Fruit fly (Drosophila melanogaster): ENCODE results near the gene AspRS-m.

AspRS-m gene

DNA sequence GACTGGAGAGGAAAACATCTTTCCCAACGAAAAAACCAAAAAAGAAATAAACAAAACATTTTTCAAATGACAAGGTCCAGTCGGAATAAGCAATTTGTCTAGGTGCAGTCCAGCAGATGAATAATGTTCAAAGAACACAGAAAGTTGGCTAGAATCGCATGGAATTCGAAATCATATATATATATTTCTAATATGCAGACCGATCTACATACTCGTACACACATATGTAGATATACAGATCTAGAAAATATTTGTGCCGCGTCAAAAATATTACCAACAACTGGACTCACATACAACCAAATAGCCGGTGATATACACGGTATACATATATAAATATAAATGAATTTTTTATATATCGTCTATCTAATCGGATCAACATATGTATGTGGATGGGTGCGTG lies 12.8 kb downstream of the AspRS-m start:
- TF ChIP-seq jim (GFP tag; optimal IDR thresholded peaks at IDR 0.05) = no peak

DNA sequence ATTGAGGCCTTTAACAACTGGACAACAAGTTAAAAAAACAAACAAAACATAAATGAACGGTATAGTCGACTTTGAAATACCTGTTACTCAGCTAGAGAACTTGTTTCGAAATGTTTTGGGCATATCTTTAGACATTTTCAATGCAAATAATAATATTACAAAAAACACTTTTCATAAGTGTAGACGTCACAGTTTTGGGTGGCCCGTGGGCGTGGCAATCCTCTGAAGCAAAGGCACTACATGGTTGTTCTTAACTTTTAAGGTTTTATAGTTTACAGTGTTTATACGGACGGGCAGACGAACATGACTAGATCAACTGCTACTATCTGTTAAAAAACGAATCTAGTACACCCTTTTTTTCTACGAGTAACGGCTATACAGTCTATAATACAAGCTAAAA lies 15.6 kb downstream of the AspRS-m start:
- TF ChIP-seq Dfd (GFP tag; optimal IDR thresholded peaks at IDR 0.05) = no peak
- no peak for TF ChIP-seq CrebA (GFP tag; optimal IDR thresholded peaks at IDR 0.05; ENCODE audit: borderline replicate concordance)
- peak; percentile 45 for TF ChIP-seq OdsH (GFP tag; optimal IDR thresholded peaks at IDR 0.05)
- no peak for TF ChIP-seq rgr (GFP tag; optimal IDR thresholded peaks at IDR 0.05)
- peak; percentile 47 for TF ChIP-seq woc (GFP tag; optimal IDR thresholded peaks at IDR 0.05)
- TF ChIP-seq fru (GFP tag; optimal IDR thresholded peaks at IDR 0.05) = peak; percentile 27

DNA sequence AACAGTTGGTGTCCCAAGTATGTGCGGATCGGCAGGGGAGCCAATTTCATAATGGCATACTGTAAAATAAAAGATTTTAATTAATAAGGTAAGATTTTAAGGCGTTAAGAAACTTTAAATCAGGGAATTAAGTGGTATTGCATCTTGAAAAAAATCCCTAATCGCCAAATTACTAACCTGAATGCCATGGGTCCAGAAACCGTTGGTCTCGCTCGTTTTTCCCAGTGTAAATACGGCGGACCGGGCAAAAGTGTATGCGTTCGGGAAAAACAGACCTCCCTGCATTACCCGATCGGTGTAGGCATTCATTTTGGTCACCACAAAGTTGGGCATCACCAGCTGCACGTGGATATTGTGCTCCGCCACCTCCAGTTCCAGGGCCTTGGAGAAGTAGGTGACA lies 16.5 kb downstream of the AspRS-m start:
- TF ChIP-seq fru (GFP tag; optimal IDR thresholded peaks at IDR 0.05) (peak; percentile 20), foxo (GFP tag; optimal IDR thresholded peaks at IDR 0.05) (peak in 1 of 2 experiments; percentile 6), Myc (optimal IDR thresholded peaks at IDR 0.05) (no peak), Hr78 (GFP tag; optimal IDR thresholded peaks at IDR 0.05) (no peak), brk (GFP tag; optimal IDR thresholded peaks at IDR 0.05) (no peak), dsf (GFP tag; optimal IDR thresholded peaks at IDR 0.05; ENCODE audit: borderline replicate concordance) (no peak), tai (GFP tag; optimal IDR thresholded peaks at IDR 0.05) (no peak), CrebA (GFP tag; optimal IDR thresholded peaks at IDR 0.05; ENCODE audit: borderline replicate concordance) (no peak), h (GFP tag; optimal IDR thresholded peaks at IDR 0.05) (peak; percentile 13), woc (GFP tag; optimal IDR thresholded peaks at IDR 0.05) (no peak), psq (GFP tag; optimal IDR thresholded peaks at IDR 0.05) (no peak), sage (GFP tag; optimal IDR thresholded peaks at IDR 0.05) (no peak), OdsH (GFP tag; optimal IDR thresholded peaks at IDR 0.05) (no peak)

DNA sequence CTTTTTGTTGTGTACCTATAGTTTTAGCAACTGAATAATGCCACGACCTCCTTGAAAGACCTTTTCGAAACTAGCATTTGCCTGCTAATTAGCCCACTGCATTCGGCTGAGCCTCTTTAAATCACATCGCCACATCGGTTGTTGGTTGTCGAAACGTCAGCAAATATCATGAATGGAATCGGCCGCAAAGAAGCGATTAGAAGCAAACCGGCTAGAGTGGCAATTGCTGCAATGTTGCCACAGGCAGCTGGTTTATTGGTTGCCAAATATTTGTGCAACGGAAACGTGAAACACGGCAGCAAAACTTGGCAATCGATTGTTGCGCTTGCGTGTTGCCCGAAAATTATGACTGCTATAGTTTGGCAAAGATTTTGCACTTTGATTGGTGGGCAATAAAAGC lies 18.3 kb downstream of the AspRS-m start:
- TF ChIP-seq Sp1 (GFP tag; optimal IDR thresholded peaks at IDR 0.05) (no peak), woc (GFP tag; optimal IDR thresholded peaks at IDR 0.05) (no peak)

DNA sequence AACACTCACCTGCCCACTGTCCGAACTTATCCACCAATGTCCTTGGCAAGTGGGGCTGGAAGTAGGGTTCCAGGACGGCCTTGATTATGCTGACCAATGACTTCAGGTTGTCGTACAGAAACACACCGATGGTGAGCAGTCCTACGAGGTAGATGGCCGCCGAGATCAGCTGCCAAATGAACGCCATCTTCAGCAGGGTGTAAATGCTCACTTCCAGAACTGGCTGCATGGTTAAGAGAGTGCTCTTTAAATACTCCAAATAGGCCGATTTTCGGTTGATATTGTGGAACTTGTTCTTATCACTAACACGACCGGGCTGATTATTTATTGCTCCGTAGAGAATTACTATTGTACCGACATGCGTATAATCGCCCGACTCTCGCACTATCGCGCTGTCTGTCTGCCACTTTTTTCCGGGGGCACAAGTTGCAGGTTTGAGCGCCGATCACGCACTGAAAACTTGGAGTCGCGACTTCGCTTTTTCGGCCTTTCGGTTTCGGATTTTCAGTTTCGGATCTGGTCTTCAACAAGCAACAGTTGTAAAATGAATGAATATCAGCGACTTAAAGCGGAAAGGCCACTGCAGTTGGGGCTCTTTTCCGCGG lies 20.0 kb downstream of the AspRS-m start:
- TF ChIP-seq dl (GFP tag; optimal IDR thresholded peaks at IDR 0.05; ENCODE audit: insufficient read depth in 1 of 2, partially characterized antibody in 2 of 2) = no peak
- no peak for TF ChIP-seq CG32264 (GFP tag; optimal IDR thresholded peaks at IDR 0.05)
- no peak for TF ChIP-seq GATAd (GFP tag; optimal IDR thresholded peaks at IDR 0.05)
- no peak for TF ChIP-seq Hr78 (GFP tag; optimal IDR thresholded peaks at IDR 0.05)
- no peak for TF ChIP-seq dmrt93B (GFP tag; optimal IDR thresholded peaks at IDR 0.05)
- no peak for TF ChIP-seq ey (GFP tag; optimal IDR thresholded peaks at IDR 0.05)
- TF ChIP-seq Jra (GFP tag; optimal IDR thresholded peaks at IDR 0.05) = no peak
- TF ChIP-seq dsf (GFP tag; optimal IDR thresholded peaks at IDR 0.05; ENCODE audit: borderline replicate concordance) = no peak
- TF ChIP-seq Rel (GFP tag; optimal IDR thresholded peaks at IDR 0.05) = no peak
- TF ChIP-seq Rel (tag; optimal IDR thresholded peaks at IDR 0.05) = no peak
- no peak for TF ChIP-seq tai (GFP tag; optimal IDR thresholded peaks at IDR 0.05)
- TF ChIP-seq sv (GFP tag; optimal IDR thresholded peaks at IDR 0.05) = no peak
- no peak for TF ChIP-seq Abd-B (GFP tag; optimal IDR thresholded peaks at IDR 0.05)
- TF ChIP-seq fru (GFP tag; optimal IDR thresholded peaks at IDR 0.05) = no peak
- TF ChIP-seq brk (GFP tag; optimal IDR thresholded peaks at IDR 0.05) = no peak
- TF ChIP-seq foxo (GFP tag; optimal IDR thresholded peaks at IDR 0.05) = no peak

DNA sequence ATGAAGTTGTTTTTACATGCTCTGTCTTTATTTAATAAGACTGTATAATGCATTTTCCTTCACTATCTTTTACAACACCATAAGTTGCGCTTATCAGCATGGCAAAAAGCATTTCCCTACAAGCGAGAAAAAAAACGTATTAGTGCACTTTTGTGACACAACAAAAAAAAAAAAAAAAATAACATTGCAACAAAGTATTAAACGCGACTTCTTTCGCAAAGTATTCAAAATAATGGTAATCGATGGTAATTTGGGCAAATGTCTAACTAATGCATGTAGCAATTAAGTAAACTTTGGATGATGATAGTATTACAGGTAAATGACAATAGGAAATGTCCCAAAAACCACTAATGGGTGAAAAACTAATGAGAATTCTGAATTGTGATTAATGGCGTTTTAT lies 21.1 kb downstream of the AspRS-m start:
- TF ChIP-seq Dif (GFP tag; optimal IDR thresholded peaks at IDR 0.05; ENCODE audit: partially characterized antibody) = no peak
- no peak for TF ChIP-seq jim (GFP tag; optimal IDR thresholded peaks at IDR 0.05)
- TF ChIP-seq sage (GFP tag; optimal IDR thresholded peaks at IDR 0.05) = no peak
- TF ChIP-seq dmrt93B (GFP tag; optimal IDR thresholded peaks at IDR 0.05) = no peak
- TF ChIP-seq CG32264 (GFP tag; optimal IDR thresholded peaks at IDR 0.05) = no peak

DNA sequence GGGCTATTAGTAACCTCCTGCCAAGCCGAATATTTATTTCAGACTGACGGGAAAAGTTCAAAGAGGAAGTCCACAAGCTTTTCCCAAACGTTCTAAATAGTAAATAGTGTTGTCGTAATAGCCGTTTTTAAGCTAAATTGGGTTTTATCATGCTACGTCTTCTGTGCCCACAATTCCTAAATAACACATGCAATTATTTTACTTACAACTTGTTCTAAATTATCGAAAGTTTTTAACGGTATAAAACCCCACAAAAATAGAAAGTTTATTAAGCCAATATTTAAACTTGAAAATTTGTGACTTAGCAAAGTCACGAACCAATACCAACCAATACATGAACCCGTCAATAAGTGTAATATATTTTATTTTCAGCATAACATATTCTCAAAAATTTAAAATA lies 21.8 kb downstream of the AspRS-m start, which contains the start of gene CG13284:
TSS of gene CG13284 (minus strand) at position 47 of the 400 bp plus-strand sequence.
- no peak for TF ChIP-seq ey (GFP tag; optimal IDR thresholded peaks at IDR 0.05)
- TF ChIP-seq pan (optimal IDR thresholded peaks at IDR 0.05) = no peak
- TF ChIP-seq Mio (GFP tag; optimal IDR thresholded peaks at IDR 0.05) = no peak
- no peak for TF ChIP-seq dsf (GFP tag; optimal IDR thresholded peaks at IDR 0.05; ENCODE audit: borderline replicate concordance)
- TF ChIP-seq dl (GFP tag; optimal IDR thresholded peaks at IDR 0.05; ENCODE audit: insufficient read depth in 1 of 2, partially characterized antibody in 2 of 2) = no peak
- TF ChIP-seq dmrt93B (GFP tag; optimal IDR thresholded peaks at IDR 0.05) = no peak
- TF ChIP-seq OdsH (GFP tag; optimal IDR thresholded peaks at IDR 0.05) = no peak
- no peak for TF ChIP-seq CrebA (GFP tag; optimal IDR thresholded peaks at IDR 0.05; ENCODE audit: borderline replicate concordance)
- TF ChIP-seq HLH106 (tag; optimal IDR thresholded peaks at IDR 0.05) = no peak
- TF ChIP-seq Jra (GFP tag; optimal IDR thresholded peaks at IDR 0.05) = no peak
- no peak for TF ChIP-seq psq (GFP tag; optimal IDR thresholded peaks at IDR 0.05)
- no peak for TF ChIP-seq sage (GFP tag; optimal IDR thresholded peaks at IDR 0.05)
- no peak for TF ChIP-seq CG32264 (GFP tag; optimal IDR thresholded peaks at IDR 0.05)
- no peak for TF ChIP-seq Dif (GFP tag; optimal IDR thresholded peaks at IDR 0.05; ENCODE audit: partially characterized antibody)
- TF ChIP-seq woc (GFP tag; optimal IDR thresholded peaks at IDR 0.05) = no peak
- TF ChIP-seq Vsx2 (GFP tag; optimal IDR thresholded peaks at IDR 0.05; ENCODE audit: partially characterized antibody) = no peak
- TF ChIP-seq Myc (optimal IDR thresholded peaks at IDR 0.05) = no peak

Data from whole organism, wandering third instar larva.